Fruit fly (Drosophila melanogaster) Kc167 (cell line): Measurements from ENCODE around the gene CG13996.

Experiments used
- Myc ChIP-seq: fragments of >200 bp; optimal IDR thresholded peaks from 2 replicates; lab custom pipeline; 2017; ENCODE audit warnings: missing external identifiers
- Sin3A ChIP-seq: fragments of >200 bp; optimal IDR thresholded peaks from 2 replicates; lab custom pipeline; 2018; ENCODE audit warnings: missing external identifiers
- h ChIP-seq: fragments of >200 bp; optimal IDR thresholded peaks from 3 replicates; lab custom pipeline; 2018; ENCODE audit warnings: missing external identifiers
- insv ChIP-seq: fragments of >200 bp; optimal IDR thresholded peaks from 3 replicates; lab custom pipeline; 2018; ENCODE audit warnings: missing external identifiers
- psq ChIP-seq: fragments of >200 bp; optimal IDR thresholded peaks from 2 replicates; lab custom pipeline; 2017; ENCODE audit warnings: missing external identifiers
- ttk ChIP-seq: sonication (Bioruptor generic); optimal IDR thresholded peaks from 2 replicates; lab custom pipeline; 2017; ENCODE audit warnings: missing external identifiers

DNA sequence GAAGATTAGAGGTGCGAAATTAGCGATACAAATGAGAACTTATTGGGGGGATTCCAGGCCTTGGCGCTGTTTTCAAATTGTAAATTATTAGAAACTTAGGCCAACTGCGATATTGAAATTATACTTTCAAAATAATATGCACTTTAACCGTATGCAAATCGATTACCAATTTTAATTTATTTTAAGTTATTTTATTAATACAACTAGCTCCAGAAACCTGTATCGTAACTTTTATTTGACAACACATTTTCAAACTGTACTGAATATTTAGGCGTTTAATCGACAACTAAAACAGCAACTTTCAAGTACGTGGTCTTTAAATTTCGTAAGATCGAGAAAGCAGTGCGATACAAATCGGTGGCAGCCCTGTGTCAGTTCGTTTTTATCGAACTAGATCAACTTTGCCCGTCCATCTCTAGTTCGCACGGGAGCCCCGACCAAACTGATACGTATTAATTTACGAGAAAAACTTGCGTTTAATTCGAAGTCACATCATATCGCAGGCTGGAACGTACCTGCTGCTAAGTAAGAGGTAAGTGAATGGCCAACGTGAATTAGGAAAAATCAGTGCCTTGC, 50.1 kb downstream of the CG13996 start, which contains the start of the genes CG9154 and Kr-h2:
- TF ChIP-seq h: no peak
- TF ChIP-seq psq (lab: Kevin White, UChicago): no peak
- TF ChIP-seq Sin3A: no peak
- TF ChIP-seq ttk (lab: Kevin White, UChicago): no peak
- TF ChIP-seq Myc (lab: Kevin White, UChicago): no peak
- no peak for TF ChIP-seq insv
